Worm (Caenorhabditis elegans) whole organism, L4/young adult: ENCODE data around the gene tofu-2.

Experiments
- W03F9.2 ChIP-seq: fragments of 150-350 bp; optimal IDR thresholded peaks from 2 replicates; lab custom pipeline; 2014; ENCODE audit warnings: missing biosample characterization, missing genetic modification characterization
- dao-5 ChIP-seq: sonication (generic microtip); optimal IDR thresholded peaks from 2 replicates; lab custom pipeline; 2016; ENCODE audit warnings: missing genotype, missing genetic modification characterization, moderate library complexity, missing compliant biosample characterization
- him-1 ChIP-seq: sonication (generic microtip); optimal IDR thresholded peaks from 2 replicates; lab custom pipeline; 2016; ENCODE audit warnings: missing genotype, missing genetic modification reagents, missing genetic modification characterization, missing compliant biosample characterization

tofu-2 gene

DNA sequence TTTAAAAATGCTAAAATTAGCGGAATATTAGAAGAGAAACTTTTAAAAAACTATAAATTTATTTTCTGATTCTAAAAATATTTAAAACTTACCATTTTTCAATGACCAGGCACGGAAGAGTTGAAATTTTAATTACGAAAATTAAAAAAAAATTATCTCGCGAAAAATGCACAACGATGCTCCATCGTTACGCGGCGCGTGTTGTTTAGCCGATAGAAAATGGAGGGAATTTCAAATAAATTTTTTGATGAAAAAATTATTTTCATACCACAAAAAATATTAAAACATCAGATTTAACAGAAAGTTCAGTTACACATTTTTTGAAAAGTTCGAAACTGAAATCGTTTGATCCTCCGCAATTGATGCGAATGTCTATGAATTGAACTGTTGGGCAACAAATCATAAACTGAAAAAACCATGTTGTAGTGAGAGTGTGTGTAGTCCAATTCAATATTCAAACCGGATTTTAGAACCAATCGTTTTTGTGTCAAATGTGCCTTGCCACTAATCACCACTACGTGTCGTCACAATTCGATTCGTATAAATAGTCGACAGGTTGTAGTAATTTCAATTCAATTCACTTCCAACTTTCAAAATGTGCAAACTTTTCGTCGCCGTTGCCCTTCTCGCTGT lies at the start of gene tofu-2, which contains the start of gene spig-1:
tofu-2 (minus strand) TSS at position 116 of the 633 bp plus-strand sequence.
spig-1 (plus strand) TSS at position 583 of the 633 bp plus-strand sequence.
- no peak for TF ChIP-seq W03F9.2 (tag; lab: Kevin White, UChicago)
- no peak for TF ChIP-seq him-1
- TF ChIP-seq dao-5 (tag; lab: Kevin White, UChicago), result no peak

DNA sequence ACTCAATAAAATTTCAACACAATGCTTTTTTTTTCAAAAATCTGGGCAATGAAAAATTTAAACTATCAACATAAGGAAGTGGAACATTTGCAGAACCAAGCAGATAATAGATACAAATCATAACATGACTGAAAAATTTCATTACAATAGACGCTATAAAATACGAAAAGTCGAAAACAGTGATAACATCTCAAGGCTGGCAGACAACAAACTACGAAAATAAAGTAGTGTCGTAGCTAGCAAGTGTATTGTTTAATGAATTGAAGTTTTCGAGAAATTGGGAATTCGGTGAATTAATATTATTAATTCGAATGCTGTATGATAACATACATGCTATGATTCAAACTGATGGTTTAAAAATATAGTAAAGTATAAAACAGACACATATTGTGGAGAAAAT lies 45.8 kb upstream of the tofu-2 start:
- TF ChIP-seq W03F9.2 (tag; lab: Kevin White, UChicago), result no peak
- TF ChIP-seq him-1, result no peak
- TF ChIP-seq dao-5 (tag; lab: Kevin White, UChicago), result no peak

DNA sequence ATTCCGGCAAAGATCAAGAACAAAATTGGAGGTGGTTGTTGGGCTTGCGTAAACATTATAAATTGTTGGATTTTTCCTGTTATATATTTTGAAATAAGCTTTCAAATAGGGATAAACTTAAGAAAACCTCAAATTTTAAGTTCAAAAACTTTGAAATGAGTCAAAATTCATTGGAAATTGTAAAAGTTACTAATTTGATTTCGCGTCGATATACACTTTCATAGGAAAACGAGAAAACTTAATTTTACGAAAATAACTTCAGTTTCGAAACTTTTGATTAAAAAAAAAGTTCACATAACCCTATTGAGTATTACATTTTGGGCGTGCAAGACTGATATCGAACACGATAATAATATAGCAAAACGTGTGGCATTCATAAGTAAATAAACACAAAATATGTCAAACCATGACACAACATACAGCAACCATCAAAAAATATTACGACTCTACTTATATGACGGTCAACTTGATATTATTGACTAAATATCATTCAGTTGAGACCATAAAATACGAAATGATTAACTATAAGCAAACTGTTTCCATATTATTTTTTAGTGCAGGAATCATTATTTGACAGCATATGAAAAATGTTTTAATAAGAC lies 45.2 kb upstream of the tofu-2 start:
- TF ChIP-seq him-1 (no peak), W03F9.2 (tag; lab: Kevin White, UChicago) (no peak), dao-5 (tag; lab: Kevin White, UChicago) (no peak)

DNA sequence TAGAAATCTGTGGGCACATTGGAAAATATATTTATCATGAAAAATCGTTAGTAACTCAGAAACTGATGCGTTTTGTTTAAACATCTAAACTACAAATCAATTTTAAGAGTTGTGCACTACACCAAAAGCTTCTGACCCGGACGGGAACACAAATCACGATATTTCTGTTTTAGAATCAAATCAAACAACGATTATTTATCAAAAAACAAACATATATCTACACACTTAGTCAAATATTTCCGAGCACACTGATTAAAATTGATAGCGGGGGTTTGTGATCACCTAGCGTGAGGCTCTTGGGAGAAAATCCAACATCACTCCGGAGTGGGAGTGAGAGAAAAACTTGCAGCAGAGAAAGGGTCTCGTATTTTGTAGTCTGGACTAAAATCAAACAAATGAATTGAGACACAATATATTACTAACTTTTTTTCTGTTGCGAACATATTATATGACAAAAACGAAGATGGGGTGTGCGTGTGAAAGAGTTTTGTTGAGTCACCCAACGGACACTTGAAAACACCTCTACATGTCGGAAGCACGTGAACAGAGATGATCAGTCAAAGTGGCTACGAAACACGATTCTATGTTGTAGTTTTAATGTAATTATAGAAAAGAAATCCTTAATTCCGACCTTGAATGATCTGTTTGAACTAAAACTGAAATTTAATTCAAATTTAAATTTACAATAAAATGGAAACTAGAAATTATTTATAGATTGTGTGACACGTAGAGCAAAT lies 44.4 kb upstream of the tofu-2 start:
- TF ChIP-seq W03F9.2 (tag; lab: Kevin White, UChicago) (no peak), him-1 (no peak), dao-5 (tag; lab: Kevin White, UChicago) (no peak)

DNA sequence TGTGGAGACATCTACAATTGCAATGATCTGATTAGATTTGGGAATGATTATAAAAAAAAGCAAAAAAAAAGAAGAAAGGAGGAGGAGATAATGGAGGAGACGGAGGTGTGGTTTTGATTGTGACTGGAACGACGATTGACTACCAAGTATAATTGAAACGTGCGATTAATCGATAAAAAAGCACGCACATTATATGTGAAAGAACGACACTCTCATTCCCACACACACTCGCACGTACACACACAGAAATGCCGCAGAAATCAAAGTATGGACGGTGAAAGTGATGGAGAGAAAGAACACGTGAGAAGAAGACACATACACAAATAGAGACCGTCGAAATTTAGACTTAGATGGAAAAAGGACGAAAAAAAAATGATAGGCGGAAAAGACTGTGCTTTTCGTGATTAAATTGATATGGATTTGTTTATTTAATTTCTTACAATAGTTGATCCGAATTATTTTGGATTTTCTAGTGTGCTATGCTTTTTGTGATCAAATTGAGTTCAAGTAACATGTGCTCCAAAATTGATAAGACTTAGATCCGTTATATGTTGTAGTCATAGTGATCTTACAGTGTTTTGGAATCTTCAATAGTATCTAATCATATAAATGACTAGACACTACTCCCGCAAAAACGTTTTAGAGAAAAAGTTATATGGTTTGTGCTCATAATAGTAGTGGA lies 42.8 kb upstream of the tofu-2 start, which contains the start of gene nhr-135:
nhr-135 (minus strand) TSS at position 51 of the 682 bp plus-strand sequence.
- TF ChIP-seq him-1 (no peak), W03F9.2 (tag; lab: Kevin White, UChicago) (peak; percentile 42), dao-5 (tag; lab: Kevin White, UChicago) (no peak)

DNA sequence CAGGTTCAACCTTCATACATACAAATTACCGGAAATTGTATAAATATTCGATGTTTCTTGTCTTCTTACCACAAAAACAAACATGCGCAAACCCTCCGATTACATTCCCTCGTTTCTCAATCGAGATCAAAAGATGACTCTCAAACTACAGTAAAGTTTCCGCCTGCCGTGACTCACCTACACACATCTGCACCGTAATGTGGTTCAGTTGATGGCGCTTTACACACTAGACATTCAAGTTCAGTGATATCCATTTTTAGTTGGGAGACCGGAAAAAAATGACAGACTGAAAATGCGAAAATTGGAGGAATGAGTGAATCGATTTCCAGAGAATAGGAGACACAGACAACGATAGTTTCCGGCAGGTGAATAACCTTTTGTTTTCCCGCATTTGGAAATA lies 40.2 kb upstream of the tofu-2 start, which contains the start of gene nhr-286:
nhr-286 (minus strand) TSS at position 324 of the 400 bp plus-strand sequence.
- no peak for TF ChIP-seq W03F9.2 (tag; lab: Kevin White, UChicago)
- no peak for TF ChIP-seq him-1
- no peak for TF ChIP-seq dao-5 (tag; lab: Kevin White, UChicago)

DNA sequence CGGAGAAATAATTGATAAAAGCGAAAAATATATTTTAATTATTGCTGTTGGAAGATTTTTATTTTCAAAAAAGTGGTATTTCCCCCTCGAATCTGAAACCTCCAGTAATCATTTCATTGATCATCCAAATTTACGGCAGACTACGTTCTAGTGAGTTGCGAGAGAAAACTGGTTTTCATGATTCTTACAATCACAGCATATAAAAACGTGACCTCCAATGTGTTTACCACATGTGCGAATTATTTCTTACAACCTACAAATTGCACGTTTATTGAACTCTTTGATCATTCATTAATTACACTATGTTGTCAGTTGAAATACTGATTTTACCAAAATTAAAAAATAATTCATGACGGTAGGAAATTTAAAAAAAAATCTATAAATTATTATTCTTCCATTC lies 38.2 kb upstream of the tofu-2 start:
- TF ChIP-seq dao-5 (tag; lab: Kevin White, UChicago) (no peak), W03F9.2 (tag; lab: Kevin White, UChicago) (peak; percentile 7), him-1 (no peak)

DNA sequence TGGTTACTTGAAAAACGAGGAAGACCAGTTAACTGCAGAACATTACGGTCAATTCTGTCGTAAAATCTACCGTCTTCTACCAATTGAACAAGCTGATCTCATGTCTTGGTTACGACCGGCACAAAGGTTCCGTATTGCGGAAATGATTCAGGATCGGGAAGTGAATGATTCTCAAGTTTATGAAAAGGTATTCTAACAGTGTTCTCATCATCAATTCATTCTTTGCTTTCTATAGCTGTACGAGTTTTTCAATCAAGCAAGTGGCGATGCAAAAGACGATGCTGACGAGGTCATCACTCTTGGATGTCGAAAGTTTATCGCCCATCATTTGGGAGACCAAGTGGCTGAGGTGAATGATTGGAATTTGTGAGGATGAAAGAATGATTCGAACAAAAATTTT lies 36.3 kb upstream of the tofu-2 start:
- TF ChIP-seq W03F9.2 (tag; lab: Kevin White, UChicago) (no peak), him-1 (no peak), dao-5 (tag; lab: Kevin White, UChicago) (no peak)

DNA sequence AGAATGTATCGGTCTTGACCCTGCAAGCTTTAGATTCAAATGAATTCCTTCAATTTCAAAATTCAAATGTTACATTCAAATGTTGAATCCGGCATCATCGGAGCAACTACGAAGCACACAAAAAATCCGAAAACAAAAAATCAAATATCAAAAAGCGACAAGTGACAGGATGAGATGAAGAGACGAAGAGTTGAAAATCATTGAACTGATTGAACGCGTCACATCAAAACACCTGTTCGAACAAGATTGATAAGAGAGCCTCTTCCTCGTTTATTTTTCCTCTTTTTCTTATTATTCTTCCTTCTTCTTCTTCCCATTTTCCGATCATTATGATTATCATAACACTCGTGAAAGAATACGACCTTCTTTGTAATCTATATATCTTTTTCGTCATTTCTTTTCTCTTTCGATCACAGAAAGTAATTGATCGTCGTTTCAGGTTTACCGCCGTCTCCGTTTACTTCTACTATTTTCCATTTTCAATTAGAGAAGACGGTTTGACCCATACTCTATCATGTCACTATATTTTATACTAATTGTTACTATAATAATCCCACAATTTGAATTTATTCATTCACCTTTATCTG lies 34.6 kb upstream of the tofu-2 start, which contains the start of gene VC5.2:
VC5.2 (plus strand) TSS at position 439 of the 587 bp plus-strand sequence.
- TF ChIP-seq him-1 (no peak), dao-5 (tag; lab: Kevin White, UChicago) (no peak), W03F9.2 (tag; lab: Kevin White, UChicago) (no peak)

DNA sequence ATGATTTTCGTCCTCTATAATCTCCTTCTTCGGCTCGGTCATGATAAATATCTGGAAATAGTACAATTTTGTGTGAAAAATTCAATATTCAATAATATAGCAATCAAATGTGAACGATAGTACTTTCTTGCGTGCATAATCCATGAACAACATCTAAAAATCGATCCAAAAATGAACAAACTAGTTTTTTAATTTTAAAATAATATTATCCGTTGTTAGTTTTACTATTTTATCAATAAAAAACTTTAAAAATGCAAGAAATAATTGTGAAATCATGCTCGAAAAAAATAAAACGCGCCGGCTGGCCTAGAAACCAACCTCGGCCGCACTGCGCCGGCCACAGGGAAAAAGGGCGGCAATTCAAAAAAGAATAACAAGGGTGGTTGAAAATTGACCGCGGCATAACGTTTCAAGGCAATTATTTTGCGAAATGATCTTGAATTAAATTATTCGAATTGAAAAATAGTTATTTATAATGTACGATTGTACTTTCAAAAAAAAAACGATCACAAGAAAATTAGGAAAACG lies 33.6 kb upstream of the tofu-2 start, which contains the start of gene mys-1:
mys-1 (minus strand) TSS at position 51 of the 528 bp plus-strand sequence.
- TF ChIP-seq him-1 (peak; percentile 0), dao-5 (tag; lab: Kevin White, UChicago) (no peak), W03F9.2 (tag; lab: Kevin White, UChicago) (peak; percentile 55)

DNA sequence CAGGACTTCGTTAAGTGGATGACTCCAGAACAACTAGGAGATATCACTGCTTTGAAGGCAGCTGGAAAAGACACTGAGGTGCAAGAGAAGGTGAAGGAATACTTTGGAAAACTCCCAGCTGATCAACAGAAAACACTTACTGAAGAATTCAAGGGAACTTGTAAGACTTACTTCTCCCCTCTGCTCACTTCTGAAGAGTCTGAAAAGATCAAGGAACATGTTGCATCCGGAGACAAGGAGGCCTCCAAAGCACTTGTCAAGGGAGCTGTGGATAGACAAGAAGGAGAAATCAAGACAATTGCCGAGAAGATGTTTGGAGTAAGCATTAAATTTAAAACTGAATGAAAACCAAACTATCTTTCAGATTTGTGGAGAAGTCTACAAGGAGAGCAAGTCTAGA lies 28.3 kb upstream of the tofu-2 start:
- TF ChIP-seq W03F9.2 (tag; lab: Kevin White, UChicago) (no peak), dao-5 (tag; lab: Kevin White, UChicago) (no peak), him-1 (no peak)

DNA sequence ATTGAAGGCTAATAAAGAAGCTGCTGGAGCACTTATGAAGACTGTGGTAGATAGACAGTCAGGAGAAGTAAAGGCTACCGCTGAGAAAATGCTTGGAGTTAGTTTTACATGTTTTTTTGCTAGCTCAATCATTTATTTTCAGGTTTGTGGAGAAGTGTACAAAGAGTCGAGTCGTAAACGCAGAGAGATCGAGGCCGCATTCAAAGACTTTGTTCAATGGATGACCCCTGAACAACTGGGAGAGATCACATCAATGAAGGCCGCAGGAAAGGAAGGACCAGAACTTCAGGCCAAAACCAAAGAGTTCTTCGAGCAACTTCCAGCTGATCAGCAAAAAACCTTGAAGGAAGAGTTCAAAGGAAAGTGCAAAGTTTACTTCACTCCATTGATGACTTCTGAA lies 27.7 kb upstream of the tofu-2 start:
- no peak for TF ChIP-seq dao-5 (tag; lab: Kevin White, UChicago)
- TF ChIP-seq him-1, result no peak
- TF ChIP-seq W03F9.2 (tag; lab: Kevin White, UChicago), result no peak

DNA sequence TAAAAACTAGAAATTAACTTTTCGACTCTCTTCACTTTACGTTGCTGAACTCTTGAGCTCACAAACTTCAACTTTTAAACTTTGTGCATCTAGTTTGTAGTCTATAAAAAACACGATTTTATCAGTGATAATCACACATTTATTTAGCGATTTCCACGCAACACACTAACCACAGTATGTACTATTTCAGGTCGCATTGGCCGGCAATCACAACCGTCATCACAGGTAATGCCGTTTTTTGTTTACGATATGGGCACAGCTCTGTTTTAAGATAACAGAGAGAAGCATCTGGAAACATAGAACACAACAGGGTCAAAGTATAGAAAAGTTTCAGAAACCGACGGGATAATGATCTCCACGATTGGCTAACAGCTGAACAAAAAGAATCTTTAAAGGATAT lies 25.1 kb upstream of the tofu-2 start:
- TF ChIP-seq W03F9.2 (tag; lab: Kevin White, UChicago) (no peak), dao-5 (tag; lab: Kevin White, UChicago) (no peak), him-1 (no peak)
